Worm (Caenorhabditis elegans) whole organism, young adult: ENCODE measurements around the gene sec-6.

Experiments
- F22D6.2 ChIP-seq: sonication (generic microtip); optimal IDR thresholded peaks from 2 replicates; lab custom pipeline; 2016; ENCODE audit warnings: mild to moderate bottlenecking, missing genetic modification characterization, missing compliant biosample characterization
- F37B4.10 ChIP-seq: fragments of 200-800 bp; sonication (Bioruptor generic); IDR thresholded peaks from 2 replicates; pipeline ENCODE4 v1.3.6; 2022; ENCODE audit warnings: missing genetic modification characterization, missing compliant biosample characterization
- ccch-3 ChIP-seq: fragments of 200-800 bp; sonication (Bioruptor generic); optimal IDR thresholded peaks from 2 replicates; lab custom pipeline; 2018; ENCODE audit warnings: mild to moderate bottlenecking, missing genetic modification characterization, missing compliant biosample characterization
- efl-1 ChIP-seq: fragments of 150-350 bp; optimal IDR thresholded peaks from 2 replicates; lab custom pipeline; 2014; ENCODE audit warnings: missing biosample characterization, missing genetic modification reagents, missing genetic modification characterization
- mcd-1 ChIP-seq: fragments of 200-800 bp; sonication (Bioruptor generic); IDR thresholded peaks from 2 replicates; pipeline ENCODE4 v1.3.6; 2022; ENCODE audit warnings: missing genetic modification reagents, missing genetic modification characterization, missing compliant biosample characterization
- pha-4 ChIP-seq: fragments of 150-350 bp; sonication (generic microtip); optimal IDR thresholded peaks from 2 replicates; lab custom pipeline; 2014; ENCODE audit warnings: missing biosample characterization, missing genetic modification reagents, missing genetic modification characterization

ce11 chrII:5418929-5419328, 59.6 kb downstream of the sec-6 start, which contains the start of gene EEED8.15:
- TF ChIP-seq ccch-3 (GFP tag; lab: Kevin White, UChicago) = no peak
- no peak for TF ChIP-seq pha-4 (tag; lab: Kevin White, UChicago)
- no peak for TF ChIP-seq F37B4.10
- TF ChIP-seq F22D6.2 (tag; lab: Kevin White, UChicago) = no peak
- no peak for TF ChIP-seq mcd-1 (GFP tag; lab: Robert Waterston, UW)
- no peak for TF ChIP-seq efl-1 (GFP tag; lab: Kevin White, UChicago)
